Worm (Caenorhabditis elegans) whole organism, L3 larva: ENCODE results near the gene npr-3.

Experiments used
- R02D3.7 ChIP-seq: fragments of 150-350 bp; optimal IDR thresholded peaks from 2 replicates; lab custom pipeline; 2014; ENCODE audit warnings: missing biosample characterization, missing genetic modification characterization
- ZK546.5 ChIP-seq: sonication (generic microtip); optimal IDR thresholded peaks from 2 replicates; lab custom pipeline; 2017; ENCODE audit warnings: missing biosample characterization, missing genetic modification characterization
- aly-2 ChIP-seq: fragments of 150-350 bp; optimal IDR thresholded peaks from 2 replicates; lab custom pipeline; 2014; ENCODE audit warnings: missing biosample characterization, missing genetic modification characterization
- ama-1 ChIP-seq: fragments of 150-350 bp; optimal IDR thresholded peaks from 2 replicates; lab custom pipeline; 2018
- ceh-16 ChIP-seq: sonication (generic microtip); optimal IDR thresholded peaks from 2 replicates; lab custom pipeline; 2017; ENCODE audit warnings: missing biosample characterization, missing genetic modification characterization
- ceh-28 ChIP-seq: fragments of 150-350 bp; optimal IDR thresholded peaks from 2 replicates; lab custom pipeline; 2014; ENCODE audit warnings: missing biosample characterization, missing genetic modification reagents, missing genetic modification characterization
- ceh-82 ChIP-seq: fragments of 150-350 bp; optimal IDR thresholded peaks from 2 replicates; lab custom pipeline; 2014; ENCODE audit warnings: missing biosample characterization, missing genetic modification characterization
- ceh-9 ChIP-seq: sonication (generic microtip); optimal IDR thresholded peaks from 2 replicates; lab custom pipeline; 2018; ENCODE audit warnings: missing biosample characterization, missing genetic modification characterization
- daf-12 ChIP-seq: fragments of 150-350 bp; optimal IDR thresholded peaks from 2 replicates; lab custom pipeline; 2014; ENCODE audit warnings: missing biosample characterization, missing genetic modification reagents, missing genetic modification characterization
- egl-27 ChIP-seq: sonication (generic microtip); optimal IDR thresholded peaks from 4 replicates; lab custom pipeline; 2017; ENCODE audit warnings: missing biosample characterization, missing genetic modification reagents, missing genetic modification characterization
- egl-5 ChIP-seq: fragments of 150-350 bp; optimal IDR thresholded peaks from 2 replicates; lab custom pipeline; 2017; ENCODE audit warnings: missing biosample characterization, missing genetic modification reagents, missing genetic modification characterization, inconsistent platforms
- elt-1 ChIP-seq: fragments of 150-350 bp; optimal IDR thresholded peaks from 2 replicates; lab custom pipeline; 2014; ENCODE audit warnings: missing biosample characterization, missing genetic modification characterization
- elt-3 ChIP-seq, 3 experiments: fragments of 150-350 bp in 1 of 3; sonication (generic microtip) in 2 of 3; optimal IDR thresholded peaks; 2 replicates in 2 of 3; 4 replicates in 1 of 3; lab custom pipeline; 2014 to 2017; ENCODE audit warnings: missing biosample characterization in 3 of 3, missing genetic modification characterization in 3 of 3
- eor-1 ChIP-seq, 2 experiments: fragments of 150-350 bp; optimal IDR thresholded peaks; 2 replicates each; lab custom pipeline; 2014 to 2018; ENCODE audit warnings: missing biosample characterization in 2 of 2, missing genetic modification characterization in 2 of 2
- fkh-10 ChIP-seq: sonication (generic microtip); optimal IDR thresholded peaks from 2 replicates; lab custom pipeline; 2017; ENCODE audit warnings: missing biosample characterization, missing genetic modification reagents, missing genetic modification characterization
- fkh-2 ChIP-seq: fragments of 150-350 bp; optimal IDR thresholded peaks from 2 replicates; lab custom pipeline; 2014; ENCODE audit warnings: missing biosample characterization, missing genetic modification reagents, missing genetic modification characterization
- fos-1 ChIP-seq: fragments of 150-350 bp; optimal IDR thresholded peaks from 2 replicates; lab custom pipeline; 2014; ENCODE audit warnings: missing biosample characterization, missing genetic modification characterization
- hmg-11 ChIP-seq: sonication (generic microtip); optimal IDR thresholded peaks from 2 replicates; lab custom pipeline; 2016; ENCODE audit warnings: missing genetic modification characterization, missing compliant biosample characterization
- jun-1 ChIP-seq: fragments of 150-350 bp; optimal IDR thresholded peaks from 2 replicates; lab custom pipeline; 2014; ENCODE audit warnings: missing biosample characterization, missing genetic modification reagents, missing genetic modification characterization
- lin-15B ChIP-seq: fragments of 150-350 bp; optimal IDR thresholded peaks from 2 replicates; lab custom pipeline; 2014; ENCODE audit warnings: missing biosample characterization, missing genetic modification characterization
- lin-39 ChIP-seq: fragments of 150-350 bp; optimal IDR thresholded peaks from 2 replicates; lab custom pipeline; 2018; ENCODE audit warnings: missing biosample characterization, missing genetic modification reagents, missing genetic modification characterization
- lsy-12 ChIP-seq: sonication (generic microtip); optimal IDR thresholded peaks from 2 replicates; lab custom pipeline; 2016; ENCODE audit warnings: mild to moderate bottlenecking, missing genetic modification characterization, missing compliant biosample characterization
- mdl-1 ChIP-seq: fragments of 150-350 bp; optimal IDR thresholded peaks from 2 replicates; lab custom pipeline; 2014; ENCODE audit warnings: missing biosample characterization, missing genetic modification characterization
- mml-1 ChIP-seq: fragments of 150-350 bp; sonication (generic microtip); optimal IDR thresholded peaks from 3 replicates; lab custom pipeline; 2014; ENCODE audit warnings: missing biosample characterization, missing genetic modification characterization
- nfya-1 ChIP-seq: sonication (generic microtip); optimal IDR thresholded peaks from 2 replicates; lab custom pipeline; 2017; ENCODE audit warnings: missing genetic modification characterization, mild to moderate bottlenecking, missing compliant biosample characterization, antibody characterized with exemption, moderate library complexity; ENCODE audit not compliant: insufficient read depth
- nhr-11 ChIP-seq: fragments of 150-350 bp; optimal IDR thresholded peaks from 2 replicates; lab custom pipeline; 2014; ENCODE audit warnings: missing biosample characterization, missing genetic modification characterization
- nhr-12 ChIP-seq: fragments of 150-350 bp; optimal IDR thresholded peaks from 2 replicates; lab custom pipeline; 2014; ENCODE audit warnings: missing biosample characterization, missing genetic modification characterization
- nhr-23 ChIP-seq: fragments of 150-350 bp; optimal IDR thresholded peaks from 2 replicates; lab custom pipeline; 2014; ENCODE audit warnings: missing biosample characterization, missing genetic modification reagents, missing genetic modification characterization
- nhr-237 ChIP-seq: fragments of 150-350 bp; optimal IDR thresholded peaks from 2 replicates; lab custom pipeline; 2014; ENCODE audit warnings: missing biosample characterization, missing genetic modification characterization
- nhr-25 ChIP-seq: sonication (generic microtip); optimal IDR thresholded peaks from 2 replicates; lab custom pipeline; 2017; ENCODE audit warnings: missing biosample characterization, missing genetic modification characterization
- nhr-28 ChIP-seq: fragments of 150-350 bp; optimal IDR thresholded peaks from 2 replicates; lab custom pipeline; 2014; ENCODE audit warnings: missing biosample characterization, missing genetic modification characterization
- nhr-43 ChIP-seq: sonication (generic microtip); optimal IDR thresholded peaks from 2 replicates; lab custom pipeline; 2016; ENCODE audit warnings: mild to moderate bottlenecking, missing genetic modification characterization, missing compliant biosample characterization; ENCODE audit not compliant: poor library complexity, severe bottlenecking
- nhr-76 ChIP-seq: fragments of 150-350 bp; sonication (generic microtip); optimal IDR thresholded peaks from 5 replicates; lab custom pipeline; 2014; ENCODE audit warnings: missing biosample characterization, missing genetic modification characterization
- nhr-77 ChIP-seq: fragments of 150-350 bp; optimal IDR thresholded peaks from 2 replicates; lab custom pipeline; 2014; ENCODE audit warnings: missing biosample characterization, missing genetic modification characterization
- pha-4 ChIP-seq: fragments of 150-350 bp; optimal IDR thresholded peaks from 2 replicates; lab custom pipeline; 2014; ENCODE audit warnings: missing biosample characterization, missing genetic modification reagents, missing genetic modification characterization
- pqm-1 ChIP-seq: fragments of 150-350 bp; optimal IDR thresholded peaks from 2 replicates; lab custom pipeline; 2017; ENCODE audit warnings: missing biosample characterization, missing genetic modification characterization, inconsistent platforms
- sea-2 ChIP-seq: fragments of 150-350 bp; sonication (generic microtip); optimal IDR thresholded peaks from 4 replicates; lab custom pipeline; 2014; ENCODE audit warnings: missing biosample characterization, missing genetic modification reagents, missing genetic modification characterization
- skn-1 ChIP-seq: fragments of 150-350 bp; optimal IDR thresholded peaks from 2 replicates; lab custom pipeline; 2014; ENCODE audit warnings: missing biosample characterization, missing genetic modification characterization
- snpc-4 ChIP-seq: fragments of 150-350 bp; optimal IDR thresholded peaks from 2 replicates; lab custom pipeline; 2014; ENCODE audit warnings: missing biosample characterization, missing genetic modification characterization
- tbx-2 ChIP-seq: sonication (generic microtip); optimal IDR thresholded peaks from 2 replicates; lab custom pipeline; 2016; ENCODE audit warnings: mild to moderate bottlenecking, missing genetic modification characterization, missing compliant biosample characterization
- unc-39 ChIP-seq: sonication (generic microtip); optimal IDR thresholded peaks from 4 replicates; lab custom pipeline; 2017; ENCODE audit warnings: missing biosample characterization, missing genetic modification characterization
- unc-62 ChIP-seq: fragments of 150-350 bp; sonication (generic microtip); optimal IDR thresholded peaks from 4 replicates; lab custom pipeline; 2014; ENCODE audit warnings: missing biosample characterization, missing genetic modification reagents, missing genetic modification characterization
- zag-1 ChIP-seq: fragments of 150-350 bp; optimal IDR thresholded peaks from 2 replicates; lab custom pipeline; 2014; ENCODE audit warnings: missing biosample characterization, missing genetic modification characterization
- ztf-11 ChIP-seq: fragments of 150-350 bp; optimal IDR thresholded peaks from 2 replicates; lab custom pipeline; 2014; ENCODE audit warnings: missing biosample characterization, missing genetic modification characterization
- ztf-4 ChIP-seq: fragments of 150-350 bp; optimal IDR thresholded peaks from 2 replicates; lab custom pipeline; 2014; ENCODE audit warnings: missing biosample characterization, missing genetic modification characterization

npr-3 gene

ce11 chrIV:11489610-11490339, 30.0 kb downstream of the npr-3 start:
- TF ChIP-seq skn-1 (no peak), nhr-25 (tag; lab: Kevin White, UChicago) (peak; percentile 96), lin-39 (tag; lab: Kevin White, UChicago) (no peak), daf-12 (tag; lab: Kevin White, UChicago) (no peak), ceh-82 (tag; lab: Kevin White, UChicago) (no peak), R02D3.7 (tag; lab: Kevin White, UChicago) (peak; percentile 26), unc-62 (GFP tag; lab: Kevin White, UChicago) (no peak), pha-4 (tag; lab: Kevin White, UChicago) (no peak), nhr-12 (tag; lab: Kevin White, UChicago) (no peak), eor-1 (tag; optimal IDR thresholded peaks at IDR 0.05; lab: Kevin White, UChicago) (no peak), elt-3 (tag; optimal IDR thresholded peaks at IDR 0.05; lab: Kevin White, UChicago) (no peak), lin-15B (tag; lab: Kevin White, UChicago) (no peak), pqm-1 (tag; lab: Kevin White, UChicago) (no peak), zag-1 (tag; lab: Kevin White, UChicago) (no peak), ZK546.5 (no peak), elt-1 (tag; lab: Kevin White, UChicago) (peak; percentile 44), nhr-23 (peak; percentile 54), nfya-1 (tag; lab: Kevin White, UChicago) (peak; percentile 32), fos-1 (tag; lab: Kevin White, UChicago) (no peak), snpc-4 (no peak), lsy-12 (no peak), mml-1 (tag; lab: Kevin White, UChicago) (no peak), sea-2 (no peak), hmg-11 (tag; lab: Kevin White, UChicago) (no peak), nhr-237 (tag; lab: Kevin White, UChicago) (no peak), egl-27 (tag; lab: Kevin White, UChicago) (no peak), ceh-16 (tag; lab: Kevin White, UChicago) (no peak), jun-1 (no peak), ama-1 (lab: Kevin White, UChicago) (no peak), nhr-77 (no peak), nhr-43 (peak; percentile 54), unc-39 (tag; lab: Kevin White, UChicago) (no peak), nhr-28 (tag; lab: Kevin White, UChicago) (no peak), tbx-2 (peak; percentile 14), fkh-2 (tag; lab: Kevin White, UChicago) (no peak)

ce11 chrIV:11491422-11491821, 31.6 kb downstream of the npr-3 start:
- TF ChIP-seq fos-1 (tag; lab: Kevin White, UChicago): no peak
- no peak for TF ChIP-seq lin-39 (tag; lab: Kevin White, UChicago)
- no peak for TF ChIP-seq unc-62 (GFP tag; lab: Kevin White, UChicago)
- TF ChIP-seq ceh-82 (tag; lab: Kevin White, UChicago): no peak
- no peak for TF ChIP-seq ceh-16 (tag; lab: Kevin White, UChicago)
- TF ChIP-seq nhr-23: peak; percentile 52
- TF ChIP-seq nhr-43: peak; percentile 71
- TF ChIP-seq hmg-11 (tag; lab: Kevin White, UChicago): peak; percentile 2
- no peak for TF ChIP-seq nhr-11 (tag; lab: Kevin White, UChicago)
- TF ChIP-seq ztf-11: no peak
- TF ChIP-seq eor-1 (tag; optimal IDR thresholded peaks at IDR 0.05; lab: Kevin White, UChicago): no peak
- TF ChIP-seq jun-1: no peak
- TF ChIP-seq egl-5: no peak
- TF ChIP-seq skn-1: no peak
- no peak for TF ChIP-seq pha-4 (tag; lab: Kevin White, UChicago)
- no peak for TF ChIP-seq aly-2 (tag; lab: Kevin White, UChicago)
- TF ChIP-seq nhr-77: no peak
- TF ChIP-seq ztf-4 (tag; lab: Kevin White, UChicago): no peak
- TF ChIP-seq elt-3 (tag; optimal IDR thresholded peaks at IDR 0.05; lab: Kevin White, UChicago): no peak
- no peak for TF ChIP-seq pqm-1 (tag; lab: Kevin White, UChicago)
- TF ChIP-seq nhr-12 (tag; lab: Kevin White, UChicago): no peak
- TF ChIP-seq fkh-2 (tag; lab: Kevin White, UChicago): no peak
- peak; percentile 20 for TF ChIP-seq lsy-12
- TF ChIP-seq unc-39 (tag; lab: Kevin White, UChicago): no peak
- no peak for TF ChIP-seq snpc-4
- TF ChIP-seq nhr-76 (tag; lab: Kevin White, UChicago): no peak
- no peak for TF ChIP-seq ceh-28 (tag; lab: Kevin White, UChicago)
- TF ChIP-seq sea-2: no peak
- TF ChIP-seq R02D3.7 (tag; lab: Kevin White, UChicago): no peak
- no peak for TF ChIP-seq mml-1 (tag; lab: Kevin White, UChicago)
- TF ChIP-seq nhr-28 (tag; lab: Kevin White, UChicago): no peak
- no peak for TF ChIP-seq ZK546.5
- TF ChIP-seq nhr-25 (tag; lab: Kevin White, UChicago): peak; percentile 57
- TF ChIP-seq nfya-1 (tag; lab: Kevin White, UChicago): peak; percentile 1
- TF ChIP-seq fkh-10: no peak
- TF ChIP-seq ceh-9 (tag; lab: Kevin White, UChicago): no peak
- no peak for TF ChIP-seq egl-27 (tag; lab: Kevin White, UChicago)
- no peak for TF ChIP-seq mdl-1 (tag; lab: Kevin White, UChicago)
- TF ChIP-seq nhr-237 (tag; lab: Kevin White, UChicago): no peak
- TF ChIP-seq elt-1 (tag; lab: Kevin White, UChicago): peak; percentile 24
